Worm (Caenorhabditis elegans) whole organism, dauer: ENCODE data around the gene C01G10.1.
"Not testable (repeated sequence)": the region's sequence is repeated elsewhere in the genome, so short reads cannot be mapped to it uniquely, and the experiment has no call there.

Source experiments
- unc-62 ChIP-seq: sonication (generic microtip); optimal IDR thresholded peaks from 2 replicates; lab custom pipeline; 2017; ENCODE audit warnings: missing biosample characterization, missing genetic modification reagents, missing genetic modification characterization

C01G10.1 gene

DNA sequence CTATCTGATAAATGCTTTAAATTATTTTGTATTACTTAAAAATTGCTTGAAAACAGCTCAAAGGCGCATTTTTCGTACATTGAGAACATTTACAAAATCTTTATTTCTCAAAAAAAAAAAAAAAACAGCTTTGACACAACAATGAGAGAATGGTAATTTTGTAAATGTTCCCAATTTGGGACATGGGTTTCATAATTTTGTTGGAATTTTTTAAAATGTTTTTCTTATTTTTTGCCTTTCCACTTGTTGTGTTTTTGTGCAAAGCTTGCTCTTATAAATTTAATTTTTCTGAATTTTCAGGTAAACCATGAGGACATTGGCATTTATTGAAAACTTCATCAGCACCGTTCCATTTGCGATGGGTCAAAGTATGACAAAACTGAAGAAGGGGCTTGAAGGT, 12.1 kb downstream of the C01G10.1 start, which contains the start of gene T01G5.7:
Gene T01G5.7 (plus strand): TSS at position 301 of the 400 bp plus-strand sequence.
- no peak for TF ChIP-seq unc-62 (GFP tag; lab: Kevin White, UChicago)

DNA sequence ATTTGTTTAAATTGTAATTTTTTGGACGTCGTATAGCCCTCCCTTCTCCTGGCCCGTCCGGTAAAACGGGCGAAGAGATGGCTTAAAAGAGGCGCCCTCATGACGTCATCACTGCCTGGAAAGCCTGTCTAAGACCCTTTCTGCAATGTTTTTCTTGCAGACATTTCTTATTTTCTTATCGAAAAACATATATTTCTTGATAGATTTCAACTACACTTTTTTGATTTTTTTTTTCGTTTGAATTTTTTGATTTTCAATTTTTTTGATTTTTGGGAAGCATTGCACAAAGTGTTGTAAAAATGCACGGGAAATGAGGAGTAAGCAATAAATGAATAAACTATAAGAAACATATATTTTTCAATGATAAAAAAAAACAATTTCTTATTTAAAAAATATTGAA, 14.4 kb downstream of the C01G10.1 start, which contains the start of gene T01G5.6:
Gene T01G5.6 (minus strand): TSS at position 101 of the 400 bp plus-strand sequence.
- TF ChIP-seq unc-62 (GFP tag; lab: Kevin White, UChicago): no peak

DNA sequence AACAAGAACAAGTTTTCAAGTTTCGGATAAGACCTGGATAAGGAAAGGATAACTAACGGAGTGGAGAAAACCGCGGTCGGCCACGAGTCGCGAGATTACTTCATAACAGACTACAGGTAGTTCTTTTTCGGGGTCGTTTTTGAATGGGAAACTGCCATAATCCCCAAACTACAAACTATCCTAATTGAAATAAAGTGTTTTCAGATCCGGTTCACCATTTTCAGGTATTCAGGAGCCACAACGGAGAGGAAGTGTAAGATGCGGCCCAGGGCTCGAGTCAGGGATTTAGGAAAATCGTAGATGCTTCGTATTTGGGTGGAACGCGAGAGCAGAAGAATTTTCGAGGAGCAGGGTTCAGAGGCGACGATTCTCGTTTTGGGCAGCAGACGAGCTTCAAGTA, 16.4 kb downstream of the C01G10.1 start, which contains the start of gene T01G5.8:
Gene T01G5.8 (plus strand): TSS at position 301 of the 400 bp plus-strand sequence.
- not testable (repeated sequence) for TF ChIP-seq unc-62 (GFP tag; lab: Kevin White, UChicago)

DNA sequence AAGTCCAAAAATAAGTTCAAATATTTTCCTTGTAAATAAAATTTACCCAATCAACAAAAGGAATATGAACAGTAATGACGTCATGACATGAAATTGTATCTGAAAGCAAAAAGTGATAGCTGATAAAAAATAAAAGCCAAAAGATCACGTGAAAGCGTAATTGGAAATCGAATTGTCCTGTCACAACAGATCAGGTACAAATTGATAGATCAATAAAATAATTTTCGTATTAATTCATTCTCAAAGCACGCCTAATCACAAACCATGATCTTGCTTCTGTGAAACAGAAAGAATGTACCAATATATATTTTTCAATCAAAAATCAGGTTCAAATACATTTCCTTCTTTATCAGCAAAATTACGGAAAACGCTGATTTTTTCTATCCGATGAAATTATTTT, 20.0 kb downstream of the C01G10.1 start, which contains the start of gene flor-1:
Gene flor-1 (minus strand): TSS at position 101 of the 400 bp plus-strand sequence.
- no peak for TF ChIP-seq unc-62 (GFP tag; lab: Kevin White, UChicago)

DNA sequence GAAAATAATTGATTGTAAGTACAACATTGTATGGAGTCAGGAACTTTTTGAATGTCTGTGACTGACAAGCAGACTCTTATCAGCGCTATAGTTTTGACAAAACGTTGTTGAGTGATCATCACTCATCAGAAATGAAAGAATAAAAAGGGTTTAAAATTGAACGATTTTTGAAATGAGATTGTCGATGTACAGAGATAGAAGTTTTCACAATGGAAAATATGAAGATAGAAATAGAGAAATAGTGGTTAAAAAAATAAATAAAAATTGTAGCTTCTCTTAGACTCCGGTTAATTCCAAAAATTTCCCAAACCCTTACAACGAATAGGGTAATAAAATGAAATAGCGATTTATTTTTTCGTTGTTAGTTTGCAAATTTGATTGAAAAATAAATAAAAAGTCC, 25.6 kb downstream of the C01G10.1 start, which contains the start of gene ugt-30:
Gene ugt-30 (minus strand): TSS at position 101 of the 400 bp plus-strand sequence.
- not testable (repeated sequence) for TF ChIP-seq unc-62 (GFP tag; lab: Kevin White, UChicago)

DNA sequence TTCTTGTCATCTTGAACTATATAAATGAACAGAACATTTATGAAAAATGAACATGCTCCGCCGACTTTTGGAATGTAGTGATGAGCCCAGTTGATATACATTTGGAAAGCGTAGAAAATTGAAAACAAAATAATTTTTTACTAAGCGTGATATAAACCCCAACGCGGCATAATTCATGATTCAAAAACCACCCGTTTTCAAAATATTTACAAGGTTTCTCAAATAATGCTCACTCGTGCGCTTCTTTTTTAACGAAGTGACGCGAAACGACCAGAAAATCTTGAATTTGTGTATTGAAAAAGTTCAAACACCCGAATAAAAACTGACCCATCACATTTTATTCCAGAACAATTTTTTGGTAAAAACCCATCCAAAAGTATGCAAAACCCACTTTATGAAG, 27.9 kb downstream of the C01G10.1 start, which contains the start of gene srj-27:
Gene srj-27 (minus strand): TSS at position 101 of the 400 bp plus-strand sequence.
- TF ChIP-seq unc-62 (GFP tag; lab: Kevin White, UChicago): no peak

DNA sequence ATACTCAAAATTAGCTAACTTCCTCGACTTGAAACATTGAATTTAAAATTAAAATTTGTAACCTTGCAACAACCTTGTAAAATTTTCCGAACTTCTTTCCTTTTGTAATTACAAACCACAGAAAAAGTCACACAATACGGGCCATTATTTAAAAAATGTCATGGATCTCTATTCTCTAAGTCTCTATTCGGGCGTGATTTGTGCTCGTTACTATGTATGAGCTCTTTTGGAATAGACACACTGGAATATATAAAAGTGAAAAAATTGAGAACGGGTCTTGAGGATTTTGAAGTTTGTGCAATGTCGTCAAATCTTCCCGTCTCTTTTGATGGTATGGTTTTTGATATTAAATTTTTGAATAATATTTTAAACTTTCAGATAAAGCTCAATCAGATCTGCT, 28.4 kb downstream of the C01G10.1 start, which contains the start of gene srr-7:
Gene srr-7 (plus strand): TSS at position 301 of the 400 bp plus-strand sequence.
- TF ChIP-seq unc-62 (GFP tag; lab: Kevin White, UChicago): no peak

DNA sequence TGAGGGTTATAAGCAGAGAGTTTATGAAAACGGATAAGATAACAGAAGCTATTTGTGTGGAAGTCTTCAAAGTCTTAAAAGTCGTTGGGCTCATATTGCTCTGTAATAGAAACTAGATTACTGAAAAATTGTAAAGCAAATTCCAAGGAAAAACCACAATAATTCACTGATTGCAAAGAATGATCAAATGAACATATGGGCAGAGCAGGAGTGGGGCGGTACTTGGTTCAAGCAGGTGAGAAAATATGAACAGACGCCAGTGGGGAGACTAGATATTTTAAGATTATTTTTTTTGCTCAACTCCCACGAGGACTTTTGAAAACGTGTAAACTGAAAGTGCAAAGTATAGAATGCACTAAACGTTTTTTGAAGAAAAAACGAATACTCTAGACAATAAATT, 32.9 kb downstream of the C01G10.1 start, which contains the start of gene str-171:
Gene str-171 (minus strand): TSS at position 101 of the 400 bp plus-strand sequence.
- TF ChIP-seq unc-62 (GFP tag; lab: Kevin White, UChicago): no peak

DNA sequence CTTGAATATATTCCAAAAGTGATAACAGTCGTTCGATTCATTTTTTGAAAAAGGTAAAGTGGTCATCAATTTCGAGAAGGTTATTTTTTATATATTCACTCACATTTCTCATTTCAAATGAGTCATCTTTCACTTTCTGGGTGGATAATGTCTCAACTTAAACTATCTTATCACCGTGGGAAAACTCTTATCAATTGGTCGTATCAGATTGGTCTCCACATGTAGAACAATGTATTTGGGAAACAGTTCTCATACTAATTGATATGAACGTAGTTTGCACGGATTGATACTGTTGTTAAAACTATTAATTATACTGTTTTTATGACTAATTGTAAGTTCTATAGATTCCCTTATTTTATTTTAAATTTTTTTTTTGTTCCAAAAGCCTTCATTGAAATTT, 34.3 kb downstream of the C01G10.1 start:
- no peak for TF ChIP-seq unc-62 (GFP tag; lab: Kevin White, UChicago)

DNA sequence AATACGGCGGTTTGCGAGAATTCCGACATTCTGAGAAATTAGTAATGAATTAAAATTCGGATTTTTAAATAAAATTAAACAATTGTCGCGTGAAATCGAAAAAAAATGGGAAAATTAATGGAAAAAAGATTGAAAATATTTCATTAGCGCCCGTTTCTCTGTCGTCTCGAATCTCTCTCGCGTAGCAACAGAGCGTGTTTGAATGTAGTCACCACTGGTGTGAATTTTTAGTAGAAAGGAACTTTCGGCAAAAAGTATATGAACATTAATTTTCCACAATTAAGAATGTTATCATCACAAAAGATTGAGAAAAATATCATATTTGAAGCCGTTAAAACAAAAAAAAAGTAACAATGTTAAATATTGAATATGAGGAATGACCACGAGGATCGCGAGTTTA, 37.2 kb downstream of the C01G10.1 start, which contains the start of gene aipl-1:
Gene aipl-1 (minus strand): TSS at position 30 of the 400 bp plus-strand sequence.
- TF ChIP-seq unc-62 (GFP tag; lab: Kevin White, UChicago): no peak

DNA sequence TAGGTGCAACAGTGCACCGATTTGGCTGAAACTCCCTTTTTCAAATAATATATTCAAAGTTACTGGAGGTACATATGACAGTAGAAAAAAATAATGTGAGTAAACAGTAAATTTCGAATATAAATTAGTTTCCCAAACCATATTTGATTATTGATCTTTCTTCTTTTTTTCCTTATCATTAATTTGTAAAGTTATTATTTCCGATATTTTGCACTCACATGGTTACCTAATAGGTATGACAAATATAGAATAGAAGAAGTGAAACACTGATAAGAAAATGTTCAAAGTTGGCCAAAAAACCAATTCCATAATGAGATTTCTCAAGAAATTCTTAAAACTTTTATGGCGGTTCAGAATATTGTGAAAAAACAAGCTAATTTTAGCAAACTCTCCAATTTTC, 40.3 kb downstream of the C01G10.1 start:
- TF ChIP-seq unc-62 (GFP tag; lab: Kevin White, UChicago): no peak

DNA sequence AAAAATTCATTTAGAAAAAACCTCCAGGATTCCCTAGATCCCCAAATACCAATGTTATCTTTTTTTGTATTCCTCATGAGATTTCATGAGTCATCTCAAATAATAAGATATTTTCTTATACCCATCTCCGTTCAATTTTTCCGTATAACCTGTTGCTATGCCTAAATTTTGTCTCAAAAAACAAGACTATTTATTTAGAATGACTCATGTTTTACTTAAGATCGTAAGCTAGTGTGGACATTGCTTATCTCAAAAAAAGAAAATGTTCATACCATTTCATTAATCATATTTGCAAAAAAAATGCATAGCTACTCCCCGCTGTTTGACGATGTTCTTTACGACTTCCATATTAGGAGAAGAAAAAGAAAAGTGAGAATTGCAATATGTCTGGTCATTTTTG, 40.7 kb downstream of the C01G10.1 start, which contains the start of gene K08F9.3:
Gene K08F9.3 (plus strand): TSS at position 301 of the 400 bp plus-strand sequence.
- TF ChIP-seq unc-62 (GFP tag; lab: Kevin White, UChicago): no peak

DNA sequence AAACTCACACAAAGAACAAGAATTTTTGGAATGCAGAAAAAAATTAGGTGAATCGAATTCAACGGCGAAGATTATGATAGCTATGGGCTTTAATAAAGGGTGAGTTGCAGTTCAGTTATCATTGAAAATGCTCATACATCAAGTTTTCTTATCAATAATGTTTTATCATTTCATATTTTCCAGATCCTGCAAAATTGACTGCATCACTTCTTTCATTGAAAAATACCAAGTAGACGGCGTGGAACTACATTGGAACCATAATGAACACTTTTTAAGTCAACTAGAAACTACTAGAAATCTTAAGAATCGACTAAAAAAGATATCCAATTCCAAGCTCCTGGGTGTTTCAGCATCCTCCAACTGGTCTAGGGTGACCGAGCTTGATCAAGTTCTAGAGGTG, 43.7 kb downstream of the C01G10.1 start, which contains the start of gene K08F9.1:
Gene K08F9.1 (minus strand): TSS at position 101 of the 400 bp plus-strand sequence.
- no peak for TF ChIP-seq unc-62 (GFP tag; lab: Kevin White, UChicago)

DNA sequence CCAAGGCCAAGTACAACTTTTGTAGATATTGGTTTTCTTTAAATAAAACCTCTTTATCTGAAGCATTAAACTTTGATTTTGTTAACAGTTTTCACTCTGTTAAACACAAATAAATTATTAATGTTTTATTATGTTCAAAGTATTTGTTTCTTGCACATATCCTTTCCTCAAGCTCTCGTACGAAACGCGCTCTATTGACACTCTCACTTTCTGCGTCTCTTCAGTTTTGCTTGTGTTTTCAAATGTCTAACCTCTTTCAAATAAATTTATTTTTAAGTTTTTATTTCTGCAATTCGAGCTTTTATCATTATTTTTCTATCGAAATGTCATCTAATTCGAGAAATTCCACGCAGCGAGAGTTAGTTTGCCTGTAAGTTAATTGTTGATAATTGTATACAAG, 44.3 kb downstream of the C01G10.1 start, which contains the start of gene K08F9.4:
Gene K08F9.4 (plus strand): TSS at position 222 of the 400 bp plus-strand sequence.
- TF ChIP-seq unc-62 (GFP tag; lab: Kevin White, UChicago): no peak

DNA sequence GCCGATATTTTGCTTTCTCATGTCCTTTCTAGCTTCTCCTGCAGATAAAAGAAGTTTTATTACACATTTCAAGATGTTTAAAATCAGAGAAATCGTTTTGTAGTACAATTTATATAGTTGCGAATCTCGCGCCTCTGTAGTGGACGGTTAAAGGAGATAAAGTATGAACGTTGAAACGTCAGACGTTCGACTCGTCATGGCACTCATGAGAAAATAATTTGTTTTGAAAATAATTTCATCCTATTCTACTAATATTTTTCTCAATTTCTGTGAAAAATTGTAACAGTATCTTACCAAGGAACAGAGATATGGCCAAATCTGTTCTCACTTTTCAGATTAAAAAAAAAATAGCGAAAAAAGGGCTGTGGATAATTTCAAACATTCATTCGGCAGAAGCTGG, 48.2 kb downstream of the C01G10.1 start, which contains the start of gene T09F5.20:
Gene T09F5.20 (minus strand): TSS at position 101 of the 400 bp plus-strand sequence.
- no peak for TF ChIP-seq unc-62 (GFP tag; lab: Kevin White, UChicago)

DNA sequence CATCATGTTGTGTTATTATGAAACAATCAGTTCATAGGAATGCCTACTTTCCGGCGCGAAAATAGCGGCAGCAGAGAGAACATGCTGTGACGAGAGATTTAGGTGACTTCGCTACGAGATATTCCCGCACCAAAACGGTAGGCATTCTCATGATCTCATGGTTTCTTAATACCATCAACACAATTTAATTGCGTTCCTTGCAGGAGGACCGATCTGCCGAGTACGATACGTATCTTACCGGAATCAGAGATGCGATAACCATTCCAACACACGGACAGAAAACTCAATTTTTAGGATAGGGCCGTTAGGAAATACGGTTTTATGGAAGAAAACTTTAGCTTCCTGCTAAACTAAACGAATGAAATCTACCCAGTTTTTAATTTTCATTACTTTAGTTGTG, 49.3 kb downstream of the C01G10.1 start, which contains the start of gene T09F5.1:
Gene T09F5.1 (plus strand): TSS at position 301 of the 400 bp plus-strand sequence.
- TF ChIP-seq unc-62 (GFP tag; lab: Kevin White, UChicago): no peak
